Fruit fly (Drosophila melanogaster): ENCODE results near the gene Alp13.

Alp13 gene

DNA sequence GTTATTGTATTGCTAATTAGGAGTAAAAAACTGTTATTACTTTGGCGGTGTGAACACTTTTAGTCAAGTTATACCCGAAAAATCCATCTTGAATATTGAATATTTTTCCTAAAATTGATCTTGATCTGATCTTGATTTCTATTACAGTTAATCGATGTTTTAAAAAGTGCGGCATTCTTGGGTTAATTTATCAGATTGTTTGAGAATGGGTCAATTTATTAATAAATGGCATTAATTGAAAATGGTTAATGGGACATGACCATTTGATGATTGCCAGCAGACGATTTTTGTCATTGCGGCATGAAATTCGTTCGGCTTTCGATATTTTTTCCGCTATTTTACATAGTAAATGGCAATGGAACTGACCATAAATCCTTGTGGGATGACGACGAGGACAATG is 11.5 kb downstream of the Alp13 start, which contains the start of gene CG33631:
Gene CG33631, plus strand, starts transcription at position 301 of the 400 bp plus-strand sequence.
- TF ChIP-seq CG12768 (GFP tag; optimal IDR thresholded peaks at IDR 0.05) (no peak), pad (GFP tag; optimal IDR thresholded peaks at IDR 0.05) (no peak), cic (GFP tag; optimal IDR thresholded peaks at IDR 0.05) (no peak), CG33017 (tag; optimal IDR thresholded peaks at IDR 0.05) (no peak)

DNA sequence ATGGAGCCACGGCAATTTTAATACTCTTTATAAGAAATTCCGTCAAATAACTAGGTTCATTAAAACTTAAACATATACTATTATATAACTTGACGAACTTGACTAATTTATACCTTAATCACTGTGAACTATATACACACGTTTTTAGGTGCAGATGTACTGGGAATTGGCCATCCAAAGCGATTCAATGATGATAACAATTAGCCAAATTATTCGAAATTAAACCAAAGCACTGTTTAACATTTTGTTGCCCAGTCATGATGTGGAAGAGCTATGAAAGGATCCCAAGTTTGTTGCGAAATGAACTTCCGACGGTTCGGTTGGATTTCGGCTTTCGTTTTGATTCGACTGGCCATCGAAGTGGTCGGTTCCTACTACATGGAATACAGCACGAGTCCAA is 12.8 kb downstream of the Alp13 start, which contains the start of gene CG33630:
Gene CG33630, plus strand, starts transcription at position 301 of the 400 bp plus-strand sequence.
- TF ChIP-seq ovo (GFP tag; optimal IDR thresholded peaks at IDR 0.05) (no peak), CG1620 (GFP tag; optimal IDR thresholded peaks at IDR 0.05) (no peak), cnc (optimal IDR thresholded peaks at IDR 0.05) (no peak), CG7045 (GFP tag; optimal IDR thresholded peaks at IDR 0.05) (no peak), cic (GFP tag; optimal IDR thresholded peaks at IDR 0.05) (no peak), kay (GFP tag; ENCODE audit: borderline replicate concordance) (no peak), CG12768 (GFP tag; optimal IDR thresholded peaks at IDR 0.05) (no peak), Mnt (GFP tag; optimal IDR thresholded peaks at IDR 0.05) (no peak), CG5204 (GFP tag; optimal IDR thresholded peaks at IDR 0.05) (no peak), CG7101 (tag; optimal IDR thresholded peaks at IDR 0.05) (no peak)

DNA sequence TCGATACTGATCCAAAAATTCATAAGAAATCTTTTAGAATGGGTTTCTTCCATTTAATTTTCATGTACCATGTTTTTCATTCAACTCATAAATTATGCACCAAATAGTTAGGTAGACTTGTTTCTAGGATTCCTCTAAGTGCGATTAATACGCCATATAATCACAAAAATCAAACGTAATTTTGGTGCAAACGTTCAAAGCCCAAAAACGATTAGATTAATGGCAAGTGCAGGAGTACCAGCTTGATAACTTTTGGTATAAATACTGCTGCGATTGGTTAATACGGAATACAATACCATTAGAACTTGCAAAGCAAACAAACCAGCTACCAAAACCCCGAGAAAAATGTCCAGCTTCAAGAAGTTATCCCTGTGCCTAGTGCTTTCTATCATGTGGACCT is 15.2 kb downstream of the Alp13 start, which contains the start of gene Npc2c:
Gene Npc2c, plus strand, starts transcription at position 301 of the 400 bp plus-strand sequence.
- TF ChIP-seq CG33017 (tag; optimal IDR thresholded peaks at IDR 0.05) (no peak), CG7101 (tag; optimal IDR thresholded peaks at IDR 0.05) (no peak), cic (GFP tag; optimal IDR thresholded peaks at IDR 0.05) (no peak), Clk (GFP tag; optimal IDR thresholded peaks at IDR 0.05) (no peak), CG14711 (tag; optimal IDR thresholded peaks at IDR 0.05) (no peak), kay (GFP tag; ENCODE audit: borderline replicate concordance) (no peak), Mnt (GFP tag; optimal IDR thresholded peaks at IDR 0.05) (no peak), CG7045 (GFP tag; optimal IDR thresholded peaks at IDR 0.05) (no peak), toe (GFP tag; optimal IDR thresholded peaks at IDR 0.05) (no peak)

DNA sequence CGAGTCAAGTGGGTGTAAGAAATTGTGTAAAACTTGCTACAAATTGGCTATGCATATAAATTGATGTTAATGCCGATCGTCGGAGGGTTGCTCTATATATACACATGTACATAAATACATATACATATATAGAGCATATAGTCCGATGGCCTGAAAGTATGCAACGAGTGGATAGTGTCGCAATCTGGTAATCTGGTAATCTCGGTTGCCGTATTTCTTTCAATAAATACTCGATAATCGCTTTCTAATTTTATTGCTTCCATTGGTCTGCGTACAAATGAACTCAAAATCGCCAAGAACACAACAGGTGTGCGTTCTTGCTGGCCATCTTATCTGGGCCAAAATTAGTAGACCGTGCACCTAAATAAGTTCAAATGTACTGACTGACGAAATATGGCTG is 15.8 kb downstream of the Alp13 start:
- TF ChIP-seq CG7101 (tag; optimal IDR thresholded peaks at IDR 0.05) (no peak), CG14711 (tag; optimal IDR thresholded peaks at IDR 0.05) (no peak), kay (GFP tag; ENCODE audit: borderline replicate concordance) (peak; percentile 27), Crg-1 (GFP tag; optimal IDR thresholded peaks at IDR 0.05) (no peak), bab1 (GFP tag; optimal IDR thresholded peaks at IDR 0.05) (no peak)

DNA sequence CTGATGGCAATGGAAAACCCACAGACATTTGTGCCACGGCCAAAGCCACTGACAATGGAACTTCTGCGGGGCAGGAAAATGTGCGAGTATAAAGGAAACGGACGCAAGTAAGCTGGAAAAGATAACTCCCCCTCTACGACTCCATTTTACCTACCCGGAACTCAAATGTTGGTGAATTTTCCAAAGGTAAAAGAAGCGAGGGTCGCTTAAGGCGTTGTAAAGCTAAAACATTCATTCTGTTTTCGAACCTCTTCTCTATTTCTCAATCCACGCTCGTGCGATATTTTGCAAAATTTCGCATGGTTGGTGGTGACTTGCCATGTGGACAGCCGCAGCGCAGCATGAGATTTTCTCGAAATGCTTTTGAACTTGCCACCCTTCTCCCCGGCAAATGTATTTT is 18.5 kb downstream of the Alp13 start:
- TF ChIP-seq Hr96 (GFP tag; optimal IDR thresholded peaks at IDR 0.05) (no peak), ovo (GFP tag; optimal IDR thresholded peaks at IDR 0.05) (no peak), CG33017 (tag; optimal IDR thresholded peaks at IDR 0.05) (no peak), Crg-1 (GFP tag; optimal IDR thresholded peaks at IDR 0.05) (no peak), pad (GFP tag; optimal IDR thresholded peaks at IDR 0.05) (no peak), bab1 (GFP tag; optimal IDR thresholded peaks at IDR 0.05) (no peak)

DNA sequence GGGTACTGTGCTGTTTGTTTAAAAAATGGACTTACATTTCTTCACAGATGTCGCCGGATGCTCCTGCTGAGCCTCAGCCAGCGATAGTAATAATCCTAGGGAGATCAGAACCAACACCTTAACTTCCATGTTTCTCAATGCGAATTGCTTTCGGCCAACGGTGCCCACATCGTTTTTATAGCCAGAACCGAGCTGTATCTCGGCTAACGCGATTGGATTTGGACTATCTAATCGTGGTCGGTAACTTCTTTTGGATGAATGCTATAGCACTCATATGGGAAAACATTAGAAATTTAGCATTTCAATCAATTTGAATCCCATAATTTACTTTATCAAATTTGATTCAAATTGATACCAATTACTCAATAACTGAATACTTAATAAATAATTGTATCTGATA is 19.2 kb downstream of the Alp13 start, which contains the start of gene Npc2d:
Gene Npc2d, minus strand, starts transcription at position 133 of the 400 bp plus-strand sequence.
- TF ChIP-seq kay (GFP tag; ENCODE audit: borderline replicate concordance) = no peak
- TF ChIP-seq tj (GFP tag; optimal IDR thresholded peaks at IDR 0.05) = no peak
- no peak for TF ChIP-seq CG1620 (GFP tag; optimal IDR thresholded peaks at IDR 0.05)
- TF ChIP-seq Crg-1 (GFP tag; optimal IDR thresholded peaks at IDR 0.05) = no peak
- no peak for TF ChIP-seq Hr96 (GFP tag; optimal IDR thresholded peaks at IDR 0.05)
- TF ChIP-seq CG7101 (tag; optimal IDR thresholded peaks at IDR 0.05) = no peak
- TF ChIP-seq bab1 (GFP tag; optimal IDR thresholded peaks at IDR 0.05) = no peak
- no peak for TF ChIP-seq CG5204 (GFP tag; optimal IDR thresholded peaks at IDR 0.05)
- no peak for TF ChIP-seq cic (GFP tag; optimal IDR thresholded peaks at IDR 0.05)
- no peak for TF ChIP-seq Mnt (GFP tag; optimal IDR thresholded peaks at IDR 0.05)
- TF ChIP-seq Clk (GFP tag; optimal IDR thresholded peaks at IDR 0.05) = no peak
- TF ChIP-seq CG14711 (tag; optimal IDR thresholded peaks at IDR 0.05) = no peak
- no peak for TF ChIP-seq ovo (GFP tag; optimal IDR thresholded peaks at IDR 0.05)
- TF ChIP-seq pad (GFP tag; optimal IDR thresholded peaks at IDR 0.05) = no peak
- TF ChIP-seq CG7045 (GFP tag; optimal IDR thresholded peaks at IDR 0.05) = no peak
- no peak for TF ChIP-seq CG33017 (tag; optimal IDR thresholded peaks at IDR 0.05)
- TF ChIP-seq cnc (optimal IDR thresholded peaks at IDR 0.05) = no peak

DNA sequence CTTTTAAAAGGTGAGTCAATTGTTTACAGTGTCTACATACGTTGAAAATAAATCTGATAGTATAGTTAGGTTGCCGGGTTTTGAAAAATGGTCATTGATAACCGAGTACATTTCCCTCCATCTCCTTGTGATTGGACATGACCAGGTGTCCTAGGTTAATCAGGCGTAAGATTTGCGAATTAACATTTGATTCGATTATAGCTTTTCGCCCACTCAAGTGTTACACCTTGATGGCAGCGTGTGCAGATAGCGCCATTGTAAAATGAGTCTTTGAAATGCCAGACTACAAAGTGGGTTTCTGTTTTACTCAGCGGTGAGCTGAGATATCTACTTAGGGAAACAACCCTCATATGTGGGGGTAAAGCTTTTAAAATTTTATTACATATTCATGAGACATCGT is 20.2 kb downstream of the Alp13 start:
- no peak for TF ChIP-seq tj (GFP tag; optimal IDR thresholded peaks at IDR 0.05)
- TF ChIP-seq cic (GFP tag; optimal IDR thresholded peaks at IDR 0.05) = no peak
- no peak for TF ChIP-seq CG7045 (GFP tag; optimal IDR thresholded peaks at IDR 0.05)
- no peak for TF ChIP-seq Crg-1 (GFP tag; optimal IDR thresholded peaks at IDR 0.05)
- no peak for TF ChIP-seq kay (GFP tag; ENCODE audit: borderline replicate concordance)
- TF ChIP-seq CG7101 (tag; optimal IDR thresholded peaks at IDR 0.05) = no peak
- TF ChIP-seq CG14711 (tag; optimal IDR thresholded peaks at IDR 0.05) = no peak
- TF ChIP-seq CG1620 (GFP tag; optimal IDR thresholded peaks at IDR 0.05) = no peak
- TF ChIP-seq CG12768 (GFP tag; optimal IDR thresholded peaks at IDR 0.05) = no peak
- no peak for TF ChIP-seq CG5204 (GFP tag; optimal IDR thresholded peaks at IDR 0.05)
- TF ChIP-seq Clk (GFP tag; optimal IDR thresholded peaks at IDR 0.05) = no peak
- TF ChIP-seq CG33017 (tag; optimal IDR thresholded peaks at IDR 0.05) = no peak
- TF ChIP-seq toe (GFP tag; optimal IDR thresholded peaks at IDR 0.05) = no peak

All from whole organism, adult.